Fruit fly (Drosophila melanogaster) whole organism, prepupa: ENCODE results near the gene CG32817.

Experiments
- CG10631 ChIP-seq: fragments of 200-800 bp; sonication (Bioruptor generic); optimal IDR thresholded peaks from 2 replicates; lab custom pipeline; 2016; ENCODE audit warnings: missing biosample characterization, missing genetic modification characterization
- ss ChIP-seq, 2 experiments: fragments of 200-800 bp; sonication (Bioruptor generic); optimal IDR thresholded peaks; 2 replicates in 1 of 2; 3 replicates in 1 of 2; lab custom pipeline; 2017 to 2018; ENCODE audit warnings: mild to moderate bottlenecking in 2 of 2, missing biosample characterization in 2 of 2, missing genetic modification characterization in 2 of 2, moderate library complexity in 1 of 2

- TF ChIP-seq ss (GFP tag; optimal IDR thresholded peaks at IDR 0.05; lab: Kevin White, UChicago) (no peak), CG10631 (GFP tag; lab: Kevin White, UChicago) (no peak)
Measured at dm6 chrX:496326-496725, 17.5 kb downstream of the CG32817 start, which contains the start of gene svr.
